Worm (Caenorhabditis elegans) whole organism, L3 larva: Measurements from ENCODE around the gene sri-69.
A peak's percentile ranks its signal among the peaks of the same experiment; 100 is the strongest.

Source experiments
- R02D3.7 ChIP-seq: fragments of 150-350 bp; optimal IDR thresholded peaks from 2 replicates; lab custom pipeline; 2014; ENCODE audit warnings: missing biosample characterization, missing genetic modification characterization
- aly-2 ChIP-seq: fragments of 150-350 bp; optimal IDR thresholded peaks from 2 replicates; lab custom pipeline; 2014; ENCODE audit warnings: missing biosample characterization, missing genetic modification characterization
- ama-1 ChIP-seq: fragments of 150-350 bp; optimal IDR thresholded peaks from 2 replicates; lab custom pipeline; 2018
- ceh-28 ChIP-seq: fragments of 150-350 bp; optimal IDR thresholded peaks from 2 replicates; lab custom pipeline; 2014; ENCODE audit warnings: missing biosample characterization, missing genetic modification reagents, missing genetic modification characterization
- ceh-82 ChIP-seq: fragments of 150-350 bp; optimal IDR thresholded peaks from 2 replicates; lab custom pipeline; 2014; ENCODE audit warnings: missing biosample characterization, missing genetic modification characterization
- ceh-9 ChIP-seq: sonication (generic microtip); optimal IDR thresholded peaks from 2 replicates; lab custom pipeline; 2018; ENCODE audit warnings: missing biosample characterization, missing genetic modification characterization
- daf-12 ChIP-seq: fragments of 150-350 bp; optimal IDR thresholded peaks from 2 replicates; lab custom pipeline; 2014; ENCODE audit warnings: missing biosample characterization, missing genetic modification reagents, missing genetic modification characterization
- egl-27 ChIP-seq: sonication (generic microtip); optimal IDR thresholded peaks from 4 replicates; lab custom pipeline; 2017; ENCODE audit warnings: missing biosample characterization, missing genetic modification reagents, missing genetic modification characterization
- egl-5 ChIP-seq: fragments of 150-350 bp; optimal IDR thresholded peaks from 2 replicates; lab custom pipeline; 2017; ENCODE audit warnings: missing biosample characterization, missing genetic modification reagents, missing genetic modification characterization, inconsistent platforms
- elt-1 ChIP-seq: fragments of 150-350 bp; optimal IDR thresholded peaks from 2 replicates; lab custom pipeline; 2014; ENCODE audit warnings: missing biosample characterization, missing genetic modification characterization
- elt-2 ChIP-seq: sonication (generic microtip); optimal IDR thresholded peaks from 2 replicates; lab custom pipeline; 2016; ENCODE audit warnings: missing genetic modification reagents, mild to moderate bottlenecking, missing genetic modification characterization, missing compliant biosample characterization
- elt-3 ChIP-seq, 3 experiments: fragments of 150-350 bp in 1 of 3; sonication (generic microtip) in 2 of 3; optimal IDR thresholded peaks; 2 replicates in 2 of 3; 4 replicates in 1 of 3; lab custom pipeline; 2014 to 2017; ENCODE audit warnings: missing biosample characterization in 3 of 3, missing genetic modification characterization in 3 of 3
- eor-1 ChIP-seq, 2 experiments: fragments of 150-350 bp; optimal IDR thresholded peaks; 2 replicates each; lab custom pipeline; 2014 to 2018; ENCODE audit warnings: missing biosample characterization in 2 of 2, missing genetic modification characterization in 2 of 2
- fkh-10 ChIP-seq: sonication (generic microtip); optimal IDR thresholded peaks from 2 replicates; lab custom pipeline; 2017; ENCODE audit warnings: missing biosample characterization, missing genetic modification reagents, missing genetic modification characterization
- fkh-2 ChIP-seq: fragments of 150-350 bp; optimal IDR thresholded peaks from 2 replicates; lab custom pipeline; 2014; ENCODE audit warnings: missing biosample characterization, missing genetic modification reagents, missing genetic modification characterization
- hmg-11 ChIP-seq: sonication (generic microtip); optimal IDR thresholded peaks from 2 replicates; lab custom pipeline; 2016; ENCODE audit warnings: missing genetic modification characterization, missing compliant biosample characterization
- lin-15B ChIP-seq: fragments of 150-350 bp; optimal IDR thresholded peaks from 2 replicates; lab custom pipeline; 2014; ENCODE audit warnings: missing biosample characterization, missing genetic modification characterization
- lin-39 ChIP-seq: fragments of 150-350 bp; optimal IDR thresholded peaks from 2 replicates; lab custom pipeline; 2018; ENCODE audit warnings: missing biosample characterization, missing genetic modification reagents, missing genetic modification characterization
- lsy-12 ChIP-seq: sonication (generic microtip); optimal IDR thresholded peaks from 2 replicates; lab custom pipeline; 2016; ENCODE audit warnings: mild to moderate bottlenecking, missing genetic modification characterization, missing compliant biosample characterization
- mdl-1 ChIP-seq: fragments of 150-350 bp; optimal IDR thresholded peaks from 2 replicates; lab custom pipeline; 2014; ENCODE audit warnings: missing biosample characterization, missing genetic modification characterization
- mml-1 ChIP-seq: fragments of 150-350 bp; sonication (generic microtip); optimal IDR thresholded peaks from 3 replicates; lab custom pipeline; 2014; ENCODE audit warnings: missing biosample characterization, missing genetic modification characterization
- nfya-1 ChIP-seq: sonication (generic microtip); optimal IDR thresholded peaks from 2 replicates; lab custom pipeline; 2017; ENCODE audit warnings: missing genetic modification characterization, mild to moderate bottlenecking, missing compliant biosample characterization, antibody characterized with exemption, moderate library complexity; ENCODE audit not compliant: insufficient read depth
- nhr-11 ChIP-seq: fragments of 150-350 bp; optimal IDR thresholded peaks from 2 replicates; lab custom pipeline; 2014; ENCODE audit warnings: missing biosample characterization, missing genetic modification characterization
- nhr-12 ChIP-seq: fragments of 150-350 bp; optimal IDR thresholded peaks from 2 replicates; lab custom pipeline; 2014; ENCODE audit warnings: missing biosample characterization, missing genetic modification characterization
- nhr-23 ChIP-seq: fragments of 150-350 bp; optimal IDR thresholded peaks from 2 replicates; lab custom pipeline; 2014; ENCODE audit warnings: missing biosample characterization, missing genetic modification reagents, missing genetic modification characterization
- nhr-237 ChIP-seq: fragments of 150-350 bp; optimal IDR thresholded peaks from 2 replicates; lab custom pipeline; 2014; ENCODE audit warnings: missing biosample characterization, missing genetic modification characterization
- nhr-25 ChIP-seq: sonication (generic microtip); optimal IDR thresholded peaks from 2 replicates; lab custom pipeline; 2017; ENCODE audit warnings: missing biosample characterization, missing genetic modification characterization
- nhr-43 ChIP-seq: sonication (generic microtip); optimal IDR thresholded peaks from 2 replicates; lab custom pipeline; 2016; ENCODE audit warnings: mild to moderate bottlenecking, missing genetic modification characterization, missing compliant biosample characterization; ENCODE audit not compliant: poor library complexity, severe bottlenecking
- nhr-67 ChIP-seq: fragments of 150-350 bp; optimal IDR thresholded peaks from 2 replicates; lab custom pipeline; 2014; ENCODE audit warnings: missing biosample characterization, missing genetic modification characterization
- nhr-76 ChIP-seq: fragments of 150-350 bp; sonication (generic microtip); optimal IDR thresholded peaks from 5 replicates; lab custom pipeline; 2014; ENCODE audit warnings: missing biosample characterization, missing genetic modification characterization
- nhr-77 ChIP-seq: fragments of 150-350 bp; optimal IDR thresholded peaks from 2 replicates; lab custom pipeline; 2014; ENCODE audit warnings: missing biosample characterization, missing genetic modification characterization
- pha-4 ChIP-seq: fragments of 150-350 bp; optimal IDR thresholded peaks from 2 replicates; lab custom pipeline; 2014; ENCODE audit warnings: missing biosample characterization, missing genetic modification reagents, missing genetic modification characterization
- pqm-1 ChIP-seq: fragments of 150-350 bp; optimal IDR thresholded peaks from 2 replicates; lab custom pipeline; 2017; ENCODE audit warnings: missing biosample characterization, missing genetic modification characterization, inconsistent platforms
- sea-2 ChIP-seq: fragments of 150-350 bp; sonication (generic microtip); optimal IDR thresholded peaks from 4 replicates; lab custom pipeline; 2014; ENCODE audit warnings: missing biosample characterization, missing genetic modification reagents, missing genetic modification characterization
- skn-1 ChIP-seq: fragments of 150-350 bp; optimal IDR thresholded peaks from 2 replicates; lab custom pipeline; 2014; ENCODE audit warnings: missing biosample characterization, missing genetic modification characterization
- snpc-4 ChIP-seq: fragments of 150-350 bp; optimal IDR thresholded peaks from 2 replicates; lab custom pipeline; 2014; ENCODE audit warnings: missing biosample characterization, missing genetic modification characterization
- tbx-2 ChIP-seq: sonication (generic microtip); optimal IDR thresholded peaks from 2 replicates; lab custom pipeline; 2016; ENCODE audit warnings: mild to moderate bottlenecking, missing genetic modification characterization, missing compliant biosample characterization
- unc-39 ChIP-seq: sonication (generic microtip); optimal IDR thresholded peaks from 4 replicates; lab custom pipeline; 2017; ENCODE audit warnings: missing biosample characterization, missing genetic modification characterization
- zag-1 ChIP-seq: fragments of 150-350 bp; optimal IDR thresholded peaks from 2 replicates; lab custom pipeline; 2014; ENCODE audit warnings: missing biosample characterization, missing genetic modification characterization
- ztf-11 ChIP-seq: fragments of 150-350 bp; optimal IDR thresholded peaks from 2 replicates; lab custom pipeline; 2014; ENCODE audit warnings: missing biosample characterization, missing genetic modification characterization
- ztf-4 ChIP-seq: fragments of 150-350 bp; optimal IDR thresholded peaks from 2 replicates; lab custom pipeline; 2014; ENCODE audit warnings: missing biosample characterization, missing genetic modification characterization

sri-69 gene

ce11 chrV:16974919-16975318 is 33.3 kb downstream of the sri-69 start, which contains the start of gene srx-54:
TSS of gene srx-54 (plus strand) at chrV:16975219.
- no peak for TF ChIP-seq egl-27
- no peak for TF ChIP-seq eor-1 (tag; optimal IDR thresholded peaks at IDR 0.05; lab: Kevin White, UChicago)
- TF ChIP-seq nhr-43, result no peak
- TF ChIP-seq nhr-77 (tag; lab: Kevin White, UChicago), result no peak
- TF ChIP-seq mml-1 (tag; lab: Kevin White, UChicago), result no peak

ce11 chrV:16973338-16973737 is 34.9 kb downstream of the sri-69 start:
- TF ChIP-seq lsy-12 (tag; lab: Kevin White, UChicago) (no peak), nfya-1 (tag; lab: Kevin White, UChicago) (no peak), nhr-11 (no peak), ceh-82 (no peak), ztf-4 (tag; lab: Kevin White, UChicago) (no peak), skn-1 (tag; lab: Kevin White, UChicago) (no peak), egl-5 (no peak), tbx-2 (tag; lab: Kevin White, UChicago) (no peak), mml-1 (tag; lab: Kevin White, UChicago) (no peak), elt-3 (tag; optimal IDR thresholded peaks at IDR 0.05; lab: Kevin White, UChicago) (no peak), daf-12 (tag; lab: Kevin White, UChicago) (no peak), ztf-11 (tag; lab: Kevin White, UChicago) (no peak), pha-4 (no peak), nhr-25 (no peak)
- TF ChIP-seq, all 47 proteins: peak for 0

DNA sequence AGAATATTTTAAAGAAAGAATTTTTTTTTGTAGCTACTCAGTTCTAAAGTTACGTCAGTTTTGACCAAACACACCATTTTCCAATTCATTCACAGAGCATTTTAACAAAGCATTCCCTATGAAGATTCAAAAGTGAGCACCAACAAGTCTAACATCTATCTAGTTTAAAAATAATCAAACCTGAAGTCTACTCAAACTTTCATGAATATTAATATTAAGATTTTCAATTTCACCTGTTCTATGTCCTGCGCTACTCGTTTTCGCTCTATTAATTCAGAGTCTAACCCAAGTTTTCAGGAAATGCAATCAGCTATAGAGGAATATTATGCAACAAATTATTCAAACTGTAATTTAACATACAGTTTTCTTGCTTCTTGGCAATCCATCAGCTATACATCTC is 36.1 kb downstream of the sri-69 start, which contains the start of gene srh-119:
TSS of gene srh-119 (plus strand) at position 301 of the 400 bp plus-strand sequence.
- TF ChIP-seq eor-1 (tag; optimal IDR thresholded peaks at IDR 0.05; lab: Kevin White, UChicago), result no peak
- no peak for TF ChIP-seq unc-39
- no peak for TF ChIP-seq nhr-77 (tag; lab: Kevin White, UChicago)
- no peak for TF ChIP-seq elt-3 (tag; optimal IDR thresholded peaks at IDR 0.05; lab: Kevin White, UChicago)

ce11 chrV:16966636-16967035 is 41.6 kb downstream of the sri-69 start, which contains the start of gene fbxa-90:
TSS of gene fbxa-90 (plus strand) at chrV:16966814.
- no peak for TF ChIP-seq ceh-28 (tag; lab: Kevin White, UChicago)
- no peak for TF ChIP-seq ama-1 (lab: Kevin White, UChicago)
- no peak for TF ChIP-seq unc-39
- no peak for TF ChIP-seq lsy-12 (tag; lab: Kevin White, UChicago)
- TF ChIP-seq egl-5, result no peak
- TF ChIP-seq nhr-12 (tag; lab: Kevin White, UChicago), result no peak
- TF ChIP-seq pha-4, result no peak
- TF ChIP-seq R02D3.7 (tag; lab: Kevin White, UChicago), result no peak
- no peak for TF ChIP-seq nhr-237 (tag; lab: Kevin White, UChicago)
- TF ChIP-seq elt-1 (tag; lab: Kevin White, UChicago), result no peak
- no peak for TF ChIP-seq nfya-1 (tag; lab: Kevin White, UChicago)
- no peak for TF ChIP-seq hmg-11 (tag; lab: Kevin White, UChicago)
- TF ChIP-seq eor-1 (tag; optimal IDR thresholded peaks at IDR 0.05; lab: Kevin White, UChicago), result no peak
- TF ChIP-seq nhr-76 (tag; lab: Kevin White, UChicago), result no peak
- TF ChIP-seq fkh-10 (GFP tag; lab: Kevin White, UChicago), result no peak
- no peak for TF ChIP-seq nhr-23 (tag; lab: Kevin White, UChicago)
- no peak for TF ChIP-seq pqm-1 (tag; lab: Kevin White, UChicago)
- TF ChIP-seq lin-15B (tag; lab: Kevin White, UChicago), result no peak
- no peak for TF ChIP-seq mdl-1
- no peak for TF ChIP-seq ztf-11 (tag; lab: Kevin White, UChicago)

ce11 chrV:16965655-16966054 is 42.5 kb downstream of the sri-69 start, which contains the start of gene efl-1:
TSS of gene efl-1 (minus strand) at chrV:16965675.
- TF ChIP-seq ama-1 (lab: Kevin White, UChicago), result peak; percentile 63
- no peak for TF ChIP-seq mdl-1
- peak; percentile 93 for TF ChIP-seq pha-4
- TF ChIP-seq nhr-43, result no peak
- TF ChIP-seq aly-2 (tag; lab: Kevin White, UChicago), result no peak
- TF ChIP-seq nhr-25, result peak; percentile 87
- peak; percentile 82 for TF ChIP-seq ceh-28 (tag; lab: Kevin White, UChicago)
- no peak for TF ChIP-seq ceh-9 (tag; lab: Kevin White, UChicago)
- TF ChIP-seq elt-3 (tag; optimal IDR thresholded peaks at IDR 0.05; lab: Kevin White, UChicago), result no peak
- TF ChIP-seq ceh-82, result peak; percentile 85
- peak; percentile 64 for TF ChIP-seq tbx-2 (tag; lab: Kevin White, UChicago)
- TF ChIP-seq hmg-11 (tag; lab: Kevin White, UChicago), result peak; percentile 50
- TF ChIP-seq ztf-11 (tag; lab: Kevin White, UChicago), result no peak
- peak; percentile 92 for TF ChIP-seq nfya-1 (tag; lab: Kevin White, UChicago)
- TF ChIP-seq lin-15B (tag; lab: Kevin White, UChicago), result peak; percentile 94
- peak; percentile 78 for TF ChIP-seq pqm-1 (tag; lab: Kevin White, UChicago)
- TF ChIP-seq sea-2 (GFP tag; lab: Kevin White, UChicago), result no peak
- peak; percentile 81 for TF ChIP-seq R02D3.7 (tag; lab: Kevin White, UChicago)
- TF ChIP-seq nhr-76 (tag; lab: Kevin White, UChicago), result no peak
- TF ChIP-seq lin-39 (tag; lab: Kevin White, UChicago), result peak; percentile 92
- peak; percentile 83 for TF ChIP-seq fkh-10 (GFP tag; lab: Kevin White, UChicago)
- no peak for TF ChIP-seq zag-1 (tag; lab: Kevin White, UChicago)
- peak; percentile 64 for TF ChIP-seq elt-2
- TF ChIP-seq elt-1 (tag; lab: Kevin White, UChicago), result no peak
- TF ChIP-seq nhr-67 (tag; lab: Kevin White, UChicago), result no peak
- no peak for TF ChIP-seq fkh-2 (tag; lab: Kevin White, UChicago)
- no peak for TF ChIP-seq daf-12 (tag; lab: Kevin White, UChicago)
- peak; percentile 93 for TF ChIP-seq snpc-4
- peak; percentile 93 for TF ChIP-seq skn-1 (tag; lab: Kevin White, UChicago)
- TF ChIP-seq nhr-237 (tag; lab: Kevin White, UChicago), result no peak
